Worm (Caenorhabditis elegans) whole organism, early embryonic: ENCODE results near the gene frpr-8.

Source experiments
- B0310.2 ChIP-seq: sonication (generic microtip); optimal IDR thresholded peaks from 2 replicates; lab custom pipeline; 2016; ENCODE audit warnings: mild to moderate bottlenecking, missing genetic modification characterization, missing compliant biosample characterization
- F13C5.2 ChIP-seq: sonication (generic microtip); optimal IDR thresholded peaks from 2 replicates; lab custom pipeline; 2017; ENCODE audit warnings: mild to moderate bottlenecking, missing genetic modification characterization, inconsistent platforms, missing compliant biosample characterization
- aly-1 ChIP-seq: sonication (generic microtip); optimal IDR thresholded peaks from 2 replicates; lab custom pipeline; 2016; ENCODE audit warnings: missing genetic modification characterization, missing compliant biosample characterization
- ama-1 ChIP-seq: fragments of 150-350 bp; optimal IDR thresholded peaks from 2 replicates; lab custom pipeline; 2014
- ceh-13 ChIP-seq: fragments of 200-800 bp; sonication (Bioruptor generic); optimal IDR thresholded peaks from 2 replicates; lab custom pipeline; 2018; ENCODE audit warnings: mild to moderate bottlenecking, missing genetic modification characterization, missing compliant biosample characterization
- ets-7 ChIP-seq: sonication (generic microtip); optimal IDR thresholded peaks from 2 replicates; lab custom pipeline; 2016; ENCODE audit warnings: missing genotype, missing genetic modification characterization, missing compliant biosample characterization
- flt-1 ChIP-seq: fragments of 200-800 bp; sonication (Bioruptor generic); IDR thresholded peaks from 2 replicates; pipeline ENCODE4 v1.3.6; 2022; ENCODE audit warnings: missing genetic modification characterization, missing compliant biosample characterization
- hnd-1 ChIP-seq: sonication (generic microtip); optimal IDR thresholded peaks from 2 replicates; lab custom pipeline; 2016; ENCODE audit warnings: missing genetic modification characterization, missing compliant biosample characterization
- pes-1 ChIP-seq: fragments of 200-800 bp; sonication (Bioruptor generic); IDR thresholded peaks from 2 replicates; pipeline ENCODE4 v1.3.6; 2022; ENCODE audit warnings: missing genetic modification reagents, missing genetic modification characterization, missing compliant biosample characterization
- scrt-1 ChIP-seq: fragments of 200-800 bp; sonication (Bioruptor generic); IDR thresholded peaks from 2 replicates; pipeline ENCODE4 v1.3.6; 2022; ENCODE audit warnings: missing genetic modification characterization, missing compliant biosample characterization
- tbx-11 ChIP-seq: fragments of 200-800 bp; sonication (Bioruptor generic); IDR thresholded peaks from 2 replicates; pipeline ENCODE4 v1.3.6; 2022; ENCODE audit warnings: missing genetic modification characterization, missing compliant biosample characterization
- tbx-37 ChIP-seq: fragments of 200-800 bp; sonication (Bioruptor generic); conservative IDR thresholded peaks from 2 replicates; pipeline ENCODE4 v1.3.6; 2022; ENCODE audit warnings: missing genetic modification reagents, missing genetic modification characterization, missing compliant biosample characterization
- tra-4 ChIP-seq: sonication (generic microtip); optimal IDR thresholded peaks from 2 replicates; lab custom pipeline; 2017; ENCODE audit warnings: missing genetic modification characterization, missing compliant biosample characterization

DNA sequence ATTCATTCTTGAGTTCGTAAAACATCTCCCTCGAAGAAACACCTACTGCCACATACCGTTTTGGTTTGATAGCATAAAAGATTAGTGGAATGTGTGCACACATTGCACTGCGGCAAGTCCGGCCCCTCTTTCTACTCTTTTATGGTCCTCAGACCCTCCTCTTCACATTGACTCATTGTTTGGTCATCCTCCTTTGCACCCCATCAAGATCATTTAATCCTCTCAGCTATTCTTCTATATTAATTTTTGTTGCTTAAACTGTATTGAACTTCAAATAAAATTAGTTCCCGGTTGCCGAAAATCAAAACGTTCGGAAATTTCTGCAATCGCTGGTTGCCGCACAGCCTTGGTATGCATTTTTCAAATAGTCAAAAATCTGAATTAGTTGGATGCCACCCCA lies 37.3 kb upstream of the frpr-8 start, which contains the start of gene rig-1:
- TF ChIP-seq tbx-11 (GFP tag; lab: Robert Waterston, UW) (no peak), ceh-13 (no peak), F13C5.2 (tag; lab: Kevin White, UChicago) (no peak), ets-7 (tag; lab: Kevin White, UChicago) (no peak), ama-1 (lab: Kevin White, UChicago) (no peak), pes-1 (GFP tag; lab: Robert Waterston, UW) (no peak), B0310.2 (tag; lab: Kevin White, UChicago) (no peak), scrt-1 (GFP tag; lab: Robert Waterston, UW) (no peak), flt-1 (no peak), tbx-37 (GFP tag; lab: Robert Waterston, UW) (no peak), tra-4 (tag; lab: Kevin White, UChicago) (no peak), hnd-1 (no peak), aly-1 (tag; lab: Kevin White, UChicago) (no peak)
